Worm (Caenorhabditis elegans) whole organism, midembryonic: ENCODE data around the gene Y82E9BR.20.

Source experiments
- klf-2 ChIP-seq: fragments of 200-800 bp; sonication (Bioruptor generic); conservative IDR thresholded peaks from 2 replicates; pipeline ENCODE4 v1.3.6; 2022; ENCODE audit warnings: missing genetic modification reagents, missing genetic modification characterization, missing compliant biosample characterization
- med-1 ChIP-seq: sonication (generic microtip); optimal IDR thresholded peaks from 2 replicates; lab custom pipeline; 2017; ENCODE audit warnings: missing genetic modification characterization, mild to moderate bottlenecking, missing compliant biosample characterization, antibody characterized with exemption, missing genetic modification reagents; ENCODE audit not compliant: insufficient read depth
- tab-1 ChIP-seq: fragments of 200-800 bp; sonication (Bioruptor generic); IDR thresholded peaks from 2 replicates; pipeline ENCODE4 v1.3.6; 2022; ENCODE audit warnings: missing genetic modification characterization, missing compliant biosample characterization
- ztf-23 ChIP-seq: fragments of 200-800 bp; sonication (Bioruptor generic); IDR thresholded peaks from 2 replicates; pipeline ENCODE4 v1.3.6; 2022; ENCODE audit warnings: missing genetic modification reagents, missing genetic modification characterization, missing compliant biosample characterization

DNA sequence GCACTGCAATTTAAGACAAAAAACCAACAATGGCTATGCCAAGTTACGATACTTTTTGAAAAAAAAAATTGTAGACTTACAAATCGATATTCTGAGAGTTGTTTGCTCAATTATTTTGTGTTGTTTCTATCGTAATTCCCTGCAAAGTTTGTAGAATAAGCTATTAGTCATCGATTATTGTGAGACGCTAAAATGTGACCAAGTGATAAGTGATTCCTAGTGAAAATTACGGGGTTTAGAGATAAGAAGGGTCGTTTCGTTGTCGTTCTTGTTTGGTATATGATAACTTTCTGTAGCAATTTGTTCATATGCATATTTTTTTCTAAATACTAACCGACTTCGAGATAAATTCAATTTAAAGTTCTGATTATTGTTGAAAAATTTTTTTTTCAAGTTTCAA, 24.0 kb downstream of the Y82E9BR.20 start:
- TF ChIP-seq ztf-23 (no peak), tab-1 (GFP tag; lab: Robert Waterston, UW) (no peak), klf-2 (GFP tag; lab: Robert Waterston, UW) (no peak), med-1 (GFP tag; lab: Kevin White, UChicago) (no peak)
